Worm (Caenorhabditis elegans) whole organism, midembryonic: ENCODE measurements around the gene snpn-1.

Experiments used
- cog-1 ChIP-seq: sonication (generic microtip); optimal IDR thresholded peaks from 2 replicates; lab custom pipeline; 2016; ENCODE audit warnings: missing genetic modification characterization, missing compliant biosample characterization
- med-1 ChIP-seq: sonication (generic microtip); optimal IDR thresholded peaks from 2 replicates; lab custom pipeline; 2017; ENCODE audit warnings: missing genetic modification characterization, mild to moderate bottlenecking, missing compliant biosample characterization, antibody characterized with exemption, missing genetic modification reagents; ENCODE audit not compliant: insufficient read depth
- ztf-29 ChIP-seq: fragments of 200-800 bp; sonication (Bioruptor generic); IDR thresholded peaks from 2 replicates; pipeline ENCODE4 v1.3.6; 2022; ENCODE audit warnings: missing genetic modification reagents, missing genetic modification characterization, missing compliant biosample characterization

- TF ChIP-seq ztf-29 (GFP tag; lab: Robert Waterston, UW): no peak
- TF ChIP-seq med-1 (GFP tag; lab: Kevin White, UChicago): no peak
- no peak for TF ChIP-seq cog-1 (tag; lab: Kevin White, UChicago)
Observed at ce11 chrIV:5101945-5102344, 11.1 kb upstream of the snpn-1 start.
